Worm (Caenorhabditis elegans) whole organism, L1 larva: Measurements from ENCODE around the gene vha-2.
A peak's percentile ranks its signal among the peaks of the same experiment; 100 is the strongest.

Experiments used
- alr-1 ChIP-seq: fragments of 200-800 bp; sonication (Bioruptor generic); optimal IDR thresholded peaks from 2 replicates; lab custom pipeline; 2018; ENCODE audit warnings: borderline replicate concordance, mild to moderate bottlenecking, missing genetic modification characterization, missing compliant biosample characterization
- aly-2 ChIP-seq: fragments of 150-350 bp; optimal IDR thresholded peaks from 2 replicates; lab custom pipeline; 2014; ENCODE audit warnings: missing biosample characterization, missing genetic modification characterization
- ama-1 ChIP-seq: fragments of 150-350 bp; optimal IDR thresholded peaks from 2 replicates; lab custom pipeline; 2014
- blmp-1 ChIP-seq: fragments of 150-350 bp; optimal IDR thresholded peaks from 2 replicates; lab custom pipeline; 2014; ENCODE audit warnings: missing biosample characterization, missing genetic modification characterization
- ceh-63 ChIP-seq: fragments of 200-800 bp; sonication (Bioruptor generic); optimal IDR thresholded peaks from 2 replicates; lab custom pipeline; 2018; ENCODE audit warnings: mild to moderate bottlenecking, missing genetic modification characterization, missing compliant biosample characterization
- ces-1 ChIP-seq: fragments of 150-350 bp; optimal IDR thresholded peaks from 2 replicates; lab custom pipeline; 2014; ENCODE audit warnings: missing biosample characterization, missing genetic modification reagents, missing genetic modification characterization
- efl-1 ChIP-seq, 4 experiments: fragments of 150-350 bp; optimal IDR thresholded peaks in 3 of 4; peaks in 1 of 4; 1 replicate in 1 of 4; 2 replicates in 3 of 4; lab custom pipeline; 2014; ENCODE audit warnings: missing biosample characterization in 2 of 4, missing genetic modification characterization in 2 of 4, missing genetic modification reagents in 2 of 4
- elt-3 ChIP-seq, 6 experiments: fragments of 150-350 bp in 1 of 6; sonication (generic microtip); optimal IDR thresholded peaks; 2 replicates each; lab custom pipeline; 2017 to 2018; ENCODE audit warnings: missing biosample characterization in 6 of 6, missing genetic modification characterization in 6 of 6, inconsistent platforms in 1 of 6
- fkh-10 ChIP-seq: sonication (generic microtip); optimal IDR thresholded peaks from 2 replicates; lab custom pipeline; 2017; ENCODE audit warnings: missing biosample characterization, missing genetic modification reagents, missing genetic modification characterization
- fkh-4 ChIP-seq: sonication (generic microtip); optimal IDR thresholded peaks from 2 replicates; lab custom pipeline; 2016; ENCODE audit warnings: missing compliant biosample characterization, missing genetic modification characterization, borderline replicate concordance
- fkh-8 ChIP-seq: sonication (generic microtip); optimal IDR thresholded peaks from 2 replicates; lab custom pipeline; 2016; ENCODE audit warnings: mild to moderate bottlenecking, missing genetic modification characterization, missing compliant biosample characterization
- fos-1 ChIP-seq: fragments of 150-350 bp; optimal IDR thresholded peaks from 2 replicates; lab custom pipeline; 2014; ENCODE audit warnings: missing biosample characterization, missing genetic modification characterization
- hlh-17 ChIP-seq: fragments of 200-800 bp; sonication (Bioruptor generic); optimal IDR thresholded peaks from 2 replicates; lab custom pipeline; 2018; ENCODE audit warnings: missing genetic modification characterization, mild to moderate bottlenecking, missing compliant biosample characterization, moderate library complexity, borderline replicate concordance
- hlh-4 ChIP-seq: sonication (generic microtip); optimal IDR thresholded peaks from 2 replicates; lab custom pipeline; 2016; ENCODE audit warnings: mild to moderate bottlenecking, missing genetic modification characterization, missing compliant biosample characterization
- hpl-2 ChIP-seq: fragments of 150-350 bp; optimal IDR thresholded peaks from 2 replicates; lab custom pipeline; 2014; ENCODE audit warnings: missing biosample characterization, missing genetic modification reagents, missing genetic modification characterization
- jun-1 ChIP-seq: fragments of 150-350 bp; optimal IDR thresholded peaks from 2 replicates; lab custom pipeline; 2014; ENCODE audit warnings: missing biosample characterization, missing genetic modification reagents, missing genetic modification characterization
- lin-13 ChIP-seq: fragments of 150-350 bp; optimal IDR thresholded peaks from 2 replicates; lab custom pipeline; 2014; ENCODE audit warnings: missing biosample characterization, missing genetic modification reagents, missing genetic modification characterization
- lin-14 ChIP-seq: fragments of 200-800 bp; sonication (Bioruptor generic); optimal IDR thresholded peaks from 2 replicates; lab custom pipeline; 2018; ENCODE audit warnings: mild to moderate bottlenecking, missing genetic modification characterization, moderate library complexity, missing compliant biosample characterization
- lin-15B ChIP-seq: fragments of 150-350 bp; sonication (generic microtip); optimal IDR thresholded peaks from 3 replicates; lab custom pipeline; 2014; ENCODE audit warnings: missing biosample characterization, missing genetic modification characterization
- lin-35 ChIP-seq, 2 experiments: fragments of 150-350 bp; optimal IDR thresholded peaks; 2 replicates each; lab custom pipeline; 2014; ENCODE audit warnings: missing biosample characterization in 2 of 2, missing genetic modification characterization in 2 of 2, missing genetic modification reagents in 2 of 2
- lsy-2 ChIP-seq, 2 experiments: fragments of 150-350 bp; optimal IDR thresholded peaks; 2 replicates each; lab custom pipeline; 2014; ENCODE audit warnings: missing biosample characterization in 2 of 2, missing genetic modification characterization in 2 of 2
- mab-9 ChIP-seq: fragments of 200-800 bp; sonication (Bioruptor generic); IDR thresholded peaks from 2 replicates; pipeline ENCODE4 v1.3.6; 2022; ENCODE audit warnings: missing genetic modification reagents, missing genetic modification characterization, missing compliant biosample characterization
- mep-1 ChIP-seq: fragments of 150-350 bp; optimal IDR thresholded peaks from 2 replicates; lab custom pipeline; 2014; ENCODE audit warnings: missing biosample characterization, missing genetic modification characterization
- nhr-19 ChIP-seq: fragments of 200-800 bp; sonication (Bioruptor generic); conservative IDR thresholded peaks from 2 replicates; pipeline ENCODE4 v1.3.6; 2022; ENCODE audit warnings: missing genetic modification characterization, missing compliant biosample characterization
- nhr-237 ChIP-seq: fragments of 150-350 bp; optimal IDR thresholded peaks from 2 replicates; lab custom pipeline; 2014; ENCODE audit warnings: missing biosample characterization, missing genetic modification characterization
- nhr-28 ChIP-seq: fragments of 150-350 bp; optimal IDR thresholded peaks from 2 replicates; lab custom pipeline; 2014; ENCODE audit warnings: missing biosample characterization, missing genetic modification characterization
- nhr-85 ChIP-seq: sonication (generic microtip); peaks from one replicate; lab custom pipeline; 2016; ENCODE audit warnings: missing genetic modification characterization, inconsistent platforms, missing compliant biosample characterization
- pax-3 ChIP-seq: fragments of 200-800 bp; sonication (Bioruptor generic); optimal IDR thresholded peaks from 2 replicates; lab custom pipeline; 2018; ENCODE audit warnings: mild to moderate bottlenecking, missing genetic modification characterization, moderate library complexity, missing compliant biosample characterization
- rnt-1 ChIP-seq: sonication (generic microtip); optimal IDR thresholded peaks from 2 replicates; lab custom pipeline; 2016; ENCODE audit warnings: mild to moderate bottlenecking, missing genetic modification characterization, moderate library complexity, missing compliant biosample characterization
- snu-23 ChIP-seq: sonication (generic microtip); optimal IDR thresholded peaks from 2 replicates; lab custom pipeline; 2016; ENCODE audit warnings: missing genetic modification characterization, missing compliant biosample characterization
- sptf-1 ChIP-seq: fragments of 150-350 bp; optimal IDR thresholded peaks from 2 replicates; lab custom pipeline; 2014; ENCODE audit warnings: missing biosample characterization, missing genetic modification characterization
- sup-37 ChIP-seq: fragments of 200-800 bp; sonication (Bioruptor generic); optimal IDR thresholded peaks from 2 replicates; lab custom pipeline; 2018; ENCODE audit warnings: mild to moderate bottlenecking, missing genetic modification characterization, missing compliant biosample characterization
- tlp-1 ChIP-seq: fragments of 150-350 bp; optimal IDR thresholded peaks from 2 replicates; lab custom pipeline; 2014; ENCODE audit warnings: missing biosample characterization, missing genetic modification characterization
- unc-130 ChIP-seq: fragments of 150-350 bp; optimal IDR thresholded peaks from 2 replicates; lab custom pipeline; 2017; ENCODE audit warnings: missing biosample characterization, missing genetic modification characterization, inconsistent platforms
- ztf-11 ChIP-seq, 2 experiments: sonication (generic microtip); optimal IDR thresholded peaks; 2 replicates each; lab custom pipeline; 2016 to 2017; ENCODE audit warnings: missing genetic modification characterization in 2 of 2, missing biosample characterization in 1 of 2, missing compliant biosample characterization in 1 of 2
- ztf-4 ChIP-seq: fragments of 150-350 bp; optimal IDR thresholded peaks from 2 replicates; lab custom pipeline; 2014; ENCODE audit warnings: missing biosample characterization, missing genetic modification characterization

vha-2 gene

DNA sequence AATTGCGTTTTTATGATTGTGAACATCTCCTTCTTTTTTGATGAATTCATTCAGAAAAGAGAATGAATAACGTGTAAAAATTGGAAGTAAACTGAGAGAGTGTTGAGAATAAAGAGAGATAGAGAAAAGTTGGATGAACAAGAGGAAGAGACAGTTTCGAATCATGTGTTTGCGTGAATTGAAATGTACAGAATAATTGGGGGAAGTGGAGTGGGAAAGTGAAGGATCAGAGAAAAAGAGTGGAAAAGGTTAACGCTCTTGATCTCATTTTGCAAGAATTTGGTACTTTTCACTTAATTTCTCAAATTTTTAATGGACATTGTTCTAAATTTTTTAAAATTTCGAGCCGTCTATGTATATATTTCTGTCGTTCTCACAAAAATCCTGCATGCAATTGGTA is 48.6 kb upstream of the vha-2 start (continued):
- no peak for TF ChIP-seq ztf-4 (tag; lab: Kevin White, UChicago)
- TF ChIP-seq ces-1, result no peak
- no peak for TF ChIP-seq unc-130 (tag; lab: Kevin White, UChicago)
- TF ChIP-seq lin-13, result no peak
- TF ChIP-seq fos-1 (tag; lab: Kevin White, UChicago), result no peak
- TF ChIP-seq aly-2 (tag; lab: Kevin White, UChicago), result no peak
- no peak for TF ChIP-seq sptf-1 (tag; lab: Kevin White, UChicago)
- TF ChIP-seq fkh-4 (tag; lab: Kevin White, UChicago), result no peak
- no peak for TF ChIP-seq sup-37
- peak in 1 of 6 experiments; percentile 27 for TF ChIP-seq elt-3 (tag; optimal IDR thresholded peaks at IDR 0.05; lab: Kevin White, UChicago)
- TF ChIP-seq ama-1, result no peak
- no peak for TF ChIP-seq fkh-10 (GFP tag; lab: Kevin White, UChicago)
- TF ChIP-seq pax-3 (tag; lab: Kevin White, UChicago), result no peak
- TF ChIP-seq alr-1 (tag; lab: Kevin White, UChicago), result no peak
- no peak for TF ChIP-seq fkh-8
- TF ChIP-seq rnt-1, result no peak
- no peak for TF ChIP-seq mab-9 (GFP tag; lab: Robert Waterston, UW)
- TF ChIP-seq lin-35 (GFP tag; optimal IDR thresholded peaks at IDR 0.05; lab: Kevin White, UChicago), result peak in 1 of 2 experiments; percentile 26
- no peak for TF ChIP-seq nhr-19
- no peak for TF ChIP-seq hlh-17 (GFP tag; lab: Kevin White, UChicago)
- TF ChIP-seq tlp-1 (tag; lab: Kevin White, UChicago), result no peak

ce11 chrIII:9734030-9734429 is 47.9 kb upstream of the vha-2 start:
- TF ChIP-seq nhr-237 (tag; lab: Kevin White, UChicago), result no peak
- peak; percentile 67 for TF ChIP-seq blmp-1 (tag; lab: Kevin White, UChicago)
- peak; percentile 55 for TF ChIP-seq lin-14 (GFP tag; lab: Kevin White, UChicago)
- TF ChIP-seq snu-23 (GFP tag; lab: Kevin White, UChicago), result peak; percentile 21
- TF ChIP-seq nhr-85 (tag; lab: Kevin White, UChicago), result peak; percentile 87
- no peak for TF ChIP-seq ces-1
- TF ChIP-seq rnt-1, result peak; percentile 14
- TF ChIP-seq mep-1 (tag; lab: Kevin White, UChicago), result peak; percentile 26

DNA sequence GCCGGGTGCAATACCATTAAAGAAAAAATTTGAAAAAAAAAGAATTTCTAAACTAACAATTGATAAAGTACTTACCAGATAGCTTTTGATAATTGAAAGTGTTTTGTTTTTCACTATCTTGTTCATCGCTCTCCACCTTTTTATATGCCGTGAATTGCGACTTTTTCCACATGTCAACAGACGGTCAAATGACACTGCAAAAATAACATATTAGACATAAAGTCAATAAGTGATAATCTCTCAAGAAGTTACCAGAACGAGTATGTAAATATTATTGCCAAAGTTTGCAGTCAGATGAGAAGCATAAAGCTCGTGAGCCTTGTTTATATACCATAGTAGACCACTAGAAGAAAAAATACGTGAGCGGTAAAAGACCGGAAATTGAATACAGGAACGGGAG is 46.1 kb upstream of the vha-2 start, which contains the start of gene dao-6:
TSS of gene dao-6 (minus strand) at position 345 of the 400 bp plus-strand sequence.
- TF ChIP-seq ztf-11 (tag; optimal IDR thresholded peaks at IDR 0.05; lab: Kevin White, UChicago) (no peak), lin-35 (GFP tag; optimal IDR thresholded peaks at IDR 0.05; lab: Kevin White, UChicago) (peak in 1 of 2 experiments; percentile 19), efl-1 (optimal IDR thresholded peaks at IDR 0.05; lab: Kevin White, UChicago) (no peak), efl-1 (GFP tag; optimal IDR thresholded peaks at IDR 0.05 in 1 of 2; lab: Kevin White, UChicago) (peak in 1 of 2 experiments; percentile 21)

- TF ChIP-seq lin-15B (no peak), fkh-8 (peak; percentile 7), aly-2 (tag; lab: Kevin White, UChicago) (no peak), jun-1 (no peak), hlh-4 (peak; percentile 32)
Observed at ce11 chrIII:9738954-9739353, 43.0 kb upstream of the vha-2 start, which contains the start of gene hlh-4. Gene hlh-4, minus strand, starts transcription at chrIII:9739054.

ce11 chrIII:9740663-9741062 is 41.3 kb upstream of the vha-2 start:
- TF ChIP-seq nhr-28 (tag; lab: Kevin White, UChicago) (no peak), blmp-1 (tag; lab: Kevin White, UChicago) (peak; percentile 29), hpl-2 (no peak), lsy-2 (tag; optimal IDR thresholded peaks at IDR 0.05; lab: Kevin White, UChicago) (peak in 1 of 2 experiments; percentile 53), nhr-85 (tag; lab: Kevin White, UChicago) (peak; percentile 46), alr-1 (tag; lab: Kevin White, UChicago) (no peak), ceh-63 (GFP tag; lab: Kevin White, UChicago) (no peak)
